Worm (Caenorhabditis elegans) whole organism, L4 larva: Measurements from ENCODE around the gene fbxb-104.

Source experiments
- ZK546.5 ChIP-seq, 2 experiments: sonication (generic microtip); optimal IDR thresholded peaks; 2 replicates each; lab custom pipeline; 2017; ENCODE audit warnings: missing biosample characterization in 2 of 2, missing genetic modification characterization in 2 of 2
- lin-15B ChIP-seq: fragments of 150-350 bp; sonication (generic microtip); optimal IDR thresholded peaks from 3 replicates; lab custom pipeline; 2014; ENCODE audit warnings: missing biosample characterization, missing genetic modification characterization
- mdl-1 ChIP-seq, 2 experiments: fragments of 150-350 bp in 1 of 2; sonication (generic microtip) in 1 of 2; optimal IDR thresholded peaks; 2 replicates each; lab custom pipeline; 2014 to 2017; ENCODE audit warnings: missing biosample characterization in 2 of 2, missing genetic modification characterization in 2 of 2
- unc-39 ChIP-seq: sonication (generic microtip); optimal IDR thresholded peaks from 2 replicates; lab custom pipeline; 2017; ENCODE audit warnings: missing biosample characterization, missing genetic modification characterization

DNA sequence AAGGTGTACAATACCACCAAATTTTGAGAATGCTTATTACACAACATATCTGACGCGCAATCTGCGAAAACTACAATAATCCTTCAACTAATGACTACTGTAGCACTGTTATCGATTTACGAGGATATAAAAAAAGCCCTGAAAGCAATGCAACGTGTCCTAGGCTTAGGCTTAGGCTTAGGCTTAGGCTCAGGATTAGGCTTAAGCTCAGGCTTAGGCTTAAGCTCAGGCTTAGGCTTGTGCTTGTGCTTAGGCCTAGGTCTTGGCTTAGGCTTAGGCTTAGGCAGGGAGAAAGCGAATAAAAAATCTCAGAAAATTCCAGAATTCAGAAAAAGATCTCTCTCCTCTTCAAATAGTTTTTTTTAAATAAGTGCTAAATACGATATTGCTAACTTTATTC lies 17.9 kb downstream of the fbxb-104 start:
- TF ChIP-seq lin-15B (tag; lab: Kevin White, UChicago) (no peak), mdl-1 (tag; optimal IDR thresholded peaks at IDR 0.05; lab: Kevin White, UChicago) (no peak), ZK546.5 (tag; optimal IDR thresholded peaks at IDR 0.05; lab: Kevin White, UChicago) (no peak), unc-39 (tag; lab: Kevin White, UChicago) (no peak)
